Worm (Caenorhabditis elegans) whole organism, L1 larva: ENCODE data around the gene zak-1.

Source experiments
- C04F5.9 ChIP-seq: sonication (generic microtip); optimal IDR thresholded peaks from 2 replicates; lab custom pipeline; 2016; ENCODE audit warnings: missing genetic modification characterization, missing compliant biosample characterization
- C16A3.4 ChIP-seq: fragments of 150-350 bp; optimal IDR thresholded peaks from 2 replicates; lab custom pipeline; 2014; ENCODE audit warnings: missing biosample characterization, missing genetic modification characterization
- Y116A8C.19 ChIP-seq: sonication (generic microtip); optimal IDR thresholded peaks from 2 replicates; lab custom pipeline; 2016; ENCODE audit warnings: missing compliant biosample characterization, missing genetic modification characterization, borderline replicate concordance
- blmp-1 ChIP-seq: fragments of 150-350 bp; optimal IDR thresholded peaks from 2 replicates; lab custom pipeline; 2014; ENCODE audit warnings: missing biosample characterization, missing genetic modification characterization
- ceh-63 ChIP-seq: fragments of 200-800 bp; sonication (Bioruptor generic); optimal IDR thresholded peaks from 2 replicates; lab custom pipeline; 2018; ENCODE audit warnings: mild to moderate bottlenecking, missing genetic modification characterization, missing compliant biosample characterization
- ceh-82 ChIP-seq, 3 experiments: fragments of 150-350 bp in 1 of 3; sonication (generic microtip) in 2 of 3; optimal IDR thresholded peaks; 2 replicates each; lab custom pipeline; 2014 to 2017; ENCODE audit warnings: missing biosample characterization in 3 of 3, missing genetic modification characterization in 3 of 3
- ceh-88 ChIP-seq: fragments of 200-800 bp; sonication (Bioruptor generic); IDR thresholded peaks from 2 replicates; pipeline ENCODE4 v1.3.6; 2022; ENCODE audit warnings: missing genetic modification characterization, missing compliant biosample characterization
- ceh-90 ChIP-seq: sonication (generic microtip); optimal IDR thresholded peaks from 2 replicates; lab custom pipeline; 2016; ENCODE audit warnings: missing genetic modification characterization, missing compliant biosample characterization
- ces-1 ChIP-seq: fragments of 150-350 bp; optimal IDR thresholded peaks from 2 replicates; lab custom pipeline; 2014; ENCODE audit warnings: missing biosample characterization, missing genetic modification reagents, missing genetic modification characterization
- dpl-1 ChIP-seq, 3 experiments: fragments of 150-350 bp in 2 of 3; sonication (generic microtip) in 1 of 3; optimal IDR thresholded peaks; 2 replicates each; lab custom pipeline; 2014 to 2017; ENCODE audit warnings: missing biosample characterization in 3 of 3, missing genetic modification characterization in 3 of 3, missing genetic modification reagents in 3 of 3
- efl-1 ChIP-seq, 4 experiments: fragments of 150-350 bp; optimal IDR thresholded peaks in 3 of 4; peaks in 1 of 4; 1 replicate in 1 of 4; 2 replicates in 3 of 4; lab custom pipeline; 2014; ENCODE audit warnings: missing biosample characterization in 2 of 4, missing genetic modification characterization in 2 of 4, missing genetic modification reagents in 2 of 4
- egl-27 ChIP-seq, 2 experiments: fragments of 150-350 bp in 1 of 2; sonication (generic microtip); optimal IDR thresholded peaks; 3 replicates each; lab custom pipeline; 2017 to 2018; ENCODE audit warnings: missing biosample characterization in 2 of 2, missing genetic modification characterization in 2 of 2, missing genetic modification reagents in 2 of 2
- elt-2 ChIP-seq: sonication (generic microtip); optimal IDR thresholded peaks from 2 replicates; lab custom pipeline; 2016; ENCODE audit warnings: missing genetic modification characterization, mild to moderate bottlenecking, inconsistent platforms, missing compliant biosample characterization, missing genetic modification reagents
- ets-5 ChIP-seq: fragments of 200-800 bp; sonication (Bioruptor generic); IDR thresholded peaks from 2 replicates; pipeline ENCODE4 v1.3.6; 2022; ENCODE audit warnings: missing genetic modification characterization, missing compliant biosample characterization
- fkh-10 ChIP-seq: sonication (generic microtip); optimal IDR thresholded peaks from 2 replicates; lab custom pipeline; 2017; ENCODE audit warnings: missing biosample characterization, missing genetic modification reagents, missing genetic modification characterization
- fkh-4 ChIP-seq: sonication (generic microtip); optimal IDR thresholded peaks from 2 replicates; lab custom pipeline; 2016; ENCODE audit warnings: missing compliant biosample characterization, missing genetic modification characterization, borderline replicate concordance
- fos-1 ChIP-seq: fragments of 150-350 bp; optimal IDR thresholded peaks from 2 replicates; lab custom pipeline; 2014; ENCODE audit warnings: missing biosample characterization, missing genetic modification characterization
- grh-1 ChIP-seq: fragments of 200-800 bp; sonication (Bioruptor generic); IDR thresholded peaks from 2 replicates; pipeline ENCODE4 v1.3.6; 2022; ENCODE audit warnings: missing genetic modification reagents, missing genetic modification characterization, missing compliant biosample characterization
- irx-1 ChIP-seq: sonication (generic microtip); optimal IDR thresholded peaks from 2 replicates; lab custom pipeline; 2016; ENCODE audit warnings: missing genetic modification characterization, missing compliant biosample characterization
- isw-1 ChIP-seq: fragments of 200-800 bp; sonication (Bioruptor generic); IDR thresholded peaks from 2 replicates; pipeline ENCODE4 v1.3.6; 2022; ENCODE audit warnings: missing genetic modification characterization, missing compliant biosample characterization
- jun-1 ChIP-seq: fragments of 150-350 bp; optimal IDR thresholded peaks from 2 replicates; lab custom pipeline; 2014; ENCODE audit warnings: missing biosample characterization, missing genetic modification reagents, missing genetic modification characterization
- lin-13 ChIP-seq: fragments of 150-350 bp; optimal IDR thresholded peaks from 2 replicates; lab custom pipeline; 2014; ENCODE audit warnings: missing biosample characterization, missing genetic modification reagents, missing genetic modification characterization
- lin-39 ChIP-seq: fragments of 150-350 bp; optimal IDR thresholded peaks from 2 replicates; lab custom pipeline; 2014; ENCODE audit warnings: missing biosample characterization, missing genetic modification reagents, missing genetic modification characterization
- mab-9 ChIP-seq: fragments of 200-800 bp; sonication (Bioruptor generic); IDR thresholded peaks from 2 replicates; pipeline ENCODE4 v1.3.6; 2022; ENCODE audit warnings: missing genetic modification reagents, missing genetic modification characterization, missing compliant biosample characterization
- mef-2 ChIP-seq: fragments of 150-350 bp; optimal IDR thresholded peaks from 2 replicates; lab custom pipeline; 2014; ENCODE audit warnings: missing biosample characterization, missing genetic modification characterization
- nhr-11 ChIP-seq: fragments of 150-350 bp; optimal IDR thresholded peaks from 2 replicates; lab custom pipeline; 2014; ENCODE audit warnings: missing biosample characterization, missing genetic modification characterization
- nhr-12 ChIP-seq: sonication (generic microtip); optimal IDR thresholded peaks from 2 replicates; lab custom pipeline; 2017; ENCODE audit warnings: missing biosample characterization, missing genetic modification characterization
- nhr-20 ChIP-seq: sonication (generic microtip); optimal IDR thresholded peaks from 2 replicates; lab custom pipeline; 2016; ENCODE audit warnings: mild to moderate bottlenecking, missing genetic modification characterization, missing compliant biosample characterization
- nhr-28 ChIP-seq: fragments of 150-350 bp; optimal IDR thresholded peaks from 2 replicates; lab custom pipeline; 2014; ENCODE audit warnings: missing biosample characterization, missing genetic modification characterization
- nhr-47 ChIP-seq: sonication (generic microtip); optimal IDR thresholded peaks from 2 replicates; lab custom pipeline; 2016; ENCODE audit warnings: mild to moderate bottlenecking, missing genetic modification characterization, moderate library complexity, missing compliant biosample characterization
- nhr-76 ChIP-seq: sonication (generic microtip); optimal IDR thresholded peaks from 2 replicates; lab custom pipeline; 2017; ENCODE audit warnings: missing biosample characterization, missing genetic modification characterization
- nhr-77 ChIP-seq: fragments of 150-350 bp; optimal IDR thresholded peaks from 2 replicates; lab custom pipeline; 2014; ENCODE audit warnings: missing biosample characterization, missing genetic modification characterization
- nhr-84 ChIP-seq: sonication (generic microtip); optimal IDR thresholded peaks from 2 replicates; lab custom pipeline; 2017; ENCODE audit warnings: missing biosample characterization, missing genetic modification characterization
- nhr-90 ChIP-seq: sonication (generic microtip); optimal IDR thresholded peaks from 2 replicates; lab custom pipeline; 2016; ENCODE audit warnings: mild to moderate bottlenecking, missing genetic modification characterization, missing compliant biosample characterization; ENCODE audit not compliant: poor library complexity
- pag-3 ChIP-seq: sonication (generic microtip); optimal IDR thresholded peaks from 2 replicates; lab custom pipeline; 2017; ENCODE audit warnings: missing genetic modification characterization, mild to moderate bottlenecking, missing compliant biosample characterization, antibody characterized with exemption, borderline replicate concordance; ENCODE audit not compliant: insufficient read depth
- pax-3 ChIP-seq: fragments of 200-800 bp; sonication (Bioruptor generic); optimal IDR thresholded peaks from 2 replicates; lab custom pipeline; 2018; ENCODE audit warnings: mild to moderate bottlenecking, missing genetic modification characterization, moderate library complexity, missing compliant biosample characterization
- pqm-1 ChIP-seq: sonication (generic microtip); optimal IDR thresholded peaks from 3 replicates; lab custom pipeline; 2017; ENCODE audit warnings: missing biosample characterization, missing genetic modification characterization
- skn-1 ChIP-seq: fragments of 150-350 bp; optimal IDR thresholded peaks from 2 replicates; lab custom pipeline; 2014; ENCODE audit warnings: missing biosample characterization, missing genetic modification characterization
- snpc-4 ChIP-seq: fragments of 150-350 bp; optimal IDR thresholded peaks from 2 replicates; lab custom pipeline; 2014; ENCODE audit warnings: missing biosample characterization, missing genetic modification characterization
- sox-4 ChIP-seq: sonication (generic microtip); optimal IDR thresholded peaks from 2 replicates; lab custom pipeline; 2016; ENCODE audit warnings: missing genetic modification characterization, missing compliant biosample characterization
- sptf-1 ChIP-seq: fragments of 150-350 bp; optimal IDR thresholded peaks from 2 replicates; lab custom pipeline; 2014; ENCODE audit warnings: missing biosample characterization, missing genetic modification characterization
- sup-37 ChIP-seq: fragments of 200-800 bp; sonication (Bioruptor generic); optimal IDR thresholded peaks from 2 replicates; lab custom pipeline; 2018; ENCODE audit warnings: mild to moderate bottlenecking, missing genetic modification characterization, missing compliant biosample characterization
- tbx-2 ChIP-seq: sonication (generic microtip); optimal IDR thresholded peaks from 2 replicates; lab custom pipeline; 2016; ENCODE audit warnings: missing genetic modification characterization, missing compliant biosample characterization
- tlp-1 ChIP-seq: fragments of 150-350 bp; optimal IDR thresholded peaks from 2 replicates; lab custom pipeline; 2014; ENCODE audit warnings: missing biosample characterization, missing genetic modification characterization
- unc-130 ChIP-seq: fragments of 150-350 bp; optimal IDR thresholded peaks from 2 replicates; lab custom pipeline; 2017; ENCODE audit warnings: missing biosample characterization, missing genetic modification characterization, inconsistent platforms
- unc-86 ChIP-seq: sonication (generic microtip); optimal IDR thresholded peaks from 2 replicates; lab custom pipeline; 2016; ENCODE audit warnings: missing genetic modification characterization, missing compliant biosample characterization
- xbp-1 ChIP-seq: sonication (generic microtip); optimal IDR thresholded peaks from 2 replicates; lab custom pipeline; 2016; ENCODE audit warnings: missing genetic modification characterization, missing compliant biosample characterization
- ztf-11 ChIP-seq, 2 experiments: sonication (generic microtip); optimal IDR thresholded peaks; 2 replicates each; lab custom pipeline; 2016 to 2017; ENCODE audit warnings: missing genetic modification characterization in 2 of 2, missing biosample characterization in 1 of 2, missing compliant biosample characterization in 1 of 2

Gene zak-1

DNA sequence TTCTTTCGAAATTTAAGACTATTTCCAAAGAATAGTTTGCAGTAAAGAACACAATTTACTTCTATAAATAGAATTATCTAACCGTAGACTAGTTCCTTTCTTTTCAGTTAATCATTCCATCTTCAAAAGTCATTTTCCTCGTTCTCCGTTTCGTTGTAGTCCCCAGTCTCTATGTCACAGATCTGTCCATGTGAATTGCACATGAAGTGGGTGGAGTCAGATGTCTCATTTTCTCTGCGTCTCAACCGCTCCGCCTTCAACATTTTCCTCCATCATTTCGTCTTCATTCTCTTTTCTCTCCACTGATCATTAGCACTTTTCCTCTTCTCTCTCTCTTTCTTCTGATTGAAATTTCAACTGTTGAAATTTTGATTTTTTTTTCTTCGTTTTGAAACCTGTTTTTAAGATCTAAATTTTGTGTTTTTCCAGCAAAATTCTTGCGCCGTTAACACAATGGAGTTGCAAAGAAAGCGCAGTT lies 41.0 kb upstream of the zak-1 start, which contains the start of gene T07E3.4 (continued):
- TF ChIP-seq snpc-4 (peak; percentile 23), skn-1 (tag; lab: Kevin White, UChicago) (no peak), nhr-84 (tag; lab: Kevin White, UChicago) (no peak), unc-86 (tag; lab: Kevin White, UChicago) (no peak), blmp-1 (tag; lab: Kevin White, UChicago) (peak; percentile 82), nhr-28 (tag; lab: Kevin White, UChicago) (no peak), irx-1 (peak; percentile 61), ets-5 (GFP tag; lab: Robert Waterston, UW) (no peak)

DNA sequence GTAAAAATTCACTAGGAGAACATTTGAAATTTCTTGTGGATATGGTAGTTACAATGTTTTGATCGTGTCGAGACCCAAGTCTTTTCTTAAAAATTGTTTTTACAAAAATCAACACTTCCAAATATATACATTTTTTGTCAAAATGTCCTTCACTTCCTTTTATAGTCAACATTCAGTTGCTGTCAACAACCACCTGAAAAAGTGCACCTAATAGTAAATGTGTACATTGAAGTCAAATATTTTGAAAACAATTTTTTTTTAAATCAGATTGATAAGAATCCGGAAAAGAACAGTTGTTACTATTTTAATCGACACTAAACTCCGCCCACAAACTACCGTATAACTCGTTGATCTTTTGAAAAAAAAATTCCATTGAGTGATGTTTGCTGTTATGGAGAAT lies 39.1 kb upstream of the zak-1 start:
- TF ChIP-seq skn-1 (tag; lab: Kevin White, UChicago) (no peak), nhr-76 (no peak), unc-130 (tag; lab: Kevin White, UChicago) (no peak), jun-1 (tag; lab: Kevin White, UChicago) (no peak), mab-9 (GFP tag; lab: Robert Waterston, UW) (no peak), nhr-20 (no peak), lin-13 (GFP tag; lab: Kevin White, UChicago) (no peak), fkh-4 (tag; lab: Kevin White, UChicago) (no peak), tlp-1 (tag; lab: Kevin White, UChicago) (no peak), ces-1 (GFP tag; lab: Kevin White, UChicago) (no peak), C16A3.4 (no peak), egl-27 (tag; optimal IDR thresholded peaks at IDR 0.05; lab: Kevin White, UChicago) (no peak), pag-3 (tag; lab: Kevin White, UChicago) (no peak)
- TF ChIP-seq, all 84 proteins: peak for 0

DNA sequence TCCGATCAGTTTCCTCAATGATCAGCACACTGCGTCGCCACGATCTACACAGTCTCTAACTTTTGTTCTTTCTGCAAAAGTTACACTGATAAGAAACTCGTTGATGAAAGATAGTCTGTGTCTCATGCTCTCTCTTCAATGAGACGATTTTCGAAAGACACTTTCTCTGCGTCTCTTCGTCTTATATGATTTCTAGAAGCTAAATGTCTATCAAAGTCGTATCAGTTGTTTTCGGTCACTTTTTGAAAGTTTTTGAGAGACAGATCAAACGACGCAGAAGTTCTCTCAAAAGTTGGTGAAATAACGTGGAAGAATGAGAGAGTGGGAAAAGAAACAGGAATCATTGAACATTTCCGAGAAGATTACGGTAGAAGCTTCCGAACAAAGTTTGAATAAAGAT lies 38.6 kb upstream of the zak-1 start:
- TF ChIP-seq nhr-77 (peak; percentile 49), sup-37 (GFP tag; lab: Kevin White, UChicago) (no peak), C04F5.9 (tag; lab: Kevin White, UChicago) (no peak), elt-2 (tag; lab: Kevin White, UChicago) (peak; percentile 69), tbx-2 (tag; lab: Kevin White, UChicago) (peak; percentile 77), efl-1 (optimal IDR thresholded peaks at IDR 0.05; lab: Kevin White, UChicago) (peak; percentile 60), efl-1 (GFP tag; optimal IDR thresholded peaks at IDR 0.05 in 1 of 2; lab: Kevin White, UChicago) (peak; percentile 36 to 95), snpc-4 (no peak), isw-1 (GFP tag; lab: Robert Waterston, UW) (no peak), lin-39 (tag; lab: Kevin White, UChicago) (peak; percentile 63), ztf-11 (tag; optimal IDR thresholded peaks at IDR 0.05; lab: Kevin White, UChicago) (no peak), pqm-1 (tag; lab: Kevin White, UChicago) (no peak), grh-1 (GFP tag; lab: Robert Waterston, UW) (peak; percentile 44; the same call in 1 of the 2 replicates), mab-9 (GFP tag; lab: Robert Waterston, UW) (no peak), nhr-12 (tag; lab: Kevin White, UChicago) (no peak), ceh-88 (GFP tag; lab: Robert Waterston, UW) (no peak), dpl-1 (GFP tag; optimal IDR thresholded peaks at IDR 0.05; lab: Kevin White, UChicago) (peak in 2 of 3 experiments; percentile 24 to 63), nhr-84 (tag; lab: Kevin White, UChicago) (no peak), ces-1 (GFP tag; lab: Kevin White, UChicago) (no peak), sptf-1 (tag; lab: Kevin White, UChicago) (no peak), mef-2 (no peak), fkh-10 (GFP tag; lab: Kevin White, UChicago) (no peak), pax-3 (tag; lab: Kevin White, UChicago) (no peak), nhr-76 (no peak), irx-1 (no peak), Y116A8C.19 (no peak), ceh-82 (tag; optimal IDR thresholded peaks at IDR 0.05; lab: Kevin White, UChicago) (peak in 2 of 3 experiments; percentile 10 to 11), ceh-90 (no peak), ceh-63 (no peak), nhr-11 (tag; lab: Kevin White, UChicago) (peak; percentile 4), nhr-90 (tag; lab: Kevin White, UChicago) (peak; percentile 53), fos-1 (tag; lab: Kevin White, UChicago) (peak; percentile 79), nhr-20 (peak; percentile 87), nhr-47 (tag; lab: Kevin White, UChicago) (peak; percentile 58), xbp-1 (tag; lab: Kevin White, UChicago) (peak; percentile 14), sox-4 (tag; lab: Kevin White, UChicago) (no peak)
